Worm (Caenorhabditis elegans): ENCODE measurements around the gene ppk-3.

ce11 chrX:12982725-12983124 lies 7.3 kb upstream of the ppk-3 start:
- TF ChIP-seq ama-1 (optimal IDR thresholded peaks at IDR 0.05) (no peak), F13C5.2 (tag; optimal IDR thresholded peaks at IDR 0.05) (no peak), tbx-37 (GFP tag; conservative IDR thresholded peaks at IDR 0.05) (no peak), ets-7 (tag; optimal IDR thresholded peaks at IDR 0.05) (no peak), B0310.2 (tag; optimal IDR thresholded peaks at IDR 0.05) (no peak), hnd-1 (tag; optimal IDR thresholded peaks at IDR 0.05) (no peak), hmbx-1 (tag; optimal IDR thresholded peaks at IDR 0.05) (no peak), flt-1 (GFP tag; IDR thresholded peaks at IDR 0.05) (no peak)
